Worm (Caenorhabditis elegans) whole organism, L4 larva: ENCODE data around the gene dhps-1.

Experiments
- D1046.2 ChIP-seq: fragments of 200-800 bp; sonication (Bioruptor generic); IDR thresholded peaks from 2 replicates; pipeline ENCODE4 v1.3.6; 2022; ENCODE audit warnings: missing genetic modification characterization, missing compliant biosample characterization
- F37D6.2 ChIP-seq: sonication (generic microtip); optimal IDR thresholded peaks from 2 replicates; lab custom pipeline; 2016; ENCODE audit warnings: mild to moderate bottlenecking, missing genetic modification characterization, missing compliant biosample characterization
- F44E2.7 ChIP-seq: fragments of 200-800 bp; sonication (Bioruptor generic); IDR thresholded peaks from 2 replicates; pipeline ENCODE4 v2.1.2; 2022; ENCODE audit warnings: missing genetic modification characterization, missing compliant biosample characterization
- Y105C5A.15 ChIP-seq: fragments of 200-800 bp; sonication (Bioruptor generic); IDR thresholded peaks from 2 replicates; pipeline ENCODE4 v1.3.6; 2022; ENCODE audit warnings: missing genetic modification characterization, missing compliant biosample characterization
- Y48G9A.11 ChIP-seq: fragments of 200-800 bp; sonication (Bioruptor generic); IDR thresholded peaks from 2 replicates; pipeline ENCODE4 v1.3.6; 2022; ENCODE audit warnings: missing genetic modification reagents, missing genetic modification characterization, missing compliant biosample characterization
- Y5F2A.4 ChIP-seq: fragments of 200-800 bp; sonication (Bioruptor generic); optimal IDR thresholded peaks from 2 replicates; lab custom pipeline; 2018; ENCODE audit warnings: mild to moderate bottlenecking, missing genetic modification characterization, missing compliant biosample characterization
- Y75B8A.6 ChIP-seq: fragments of 200-800 bp; sonication (Bioruptor generic); IDR thresholded peaks from 2 replicates; pipeline ENCODE4 v1.3.6; 2022; ENCODE audit warnings: missing genetic modification reagents, missing genetic modification characterization, missing compliant biosample characterization
- aha-1 ChIP-seq: fragments of 150-350 bp; peaks from one replicate; lab custom pipeline; 2014; ENCODE audit warnings: missing biosample characterization, missing genetic modification characterization
- ama-1 ChIP-seq: fragments of 150-350 bp; optimal IDR thresholded peaks from 2 replicates; lab custom pipeline; 2014; ENCODE audit warnings: inconsistent platforms, mixed read lengths
- arid-1 ChIP-seq: fragments of 200-800 bp; sonication (Bioruptor generic); conservative IDR thresholded peaks from 2 replicates; pipeline ENCODE4 v1.3.6; 2022; ENCODE audit warnings: missing genetic modification reagents, missing genetic modification characterization, missing compliant biosample characterization
- ceh-20 ChIP-seq: fragments of 200-800 bp; sonication (Bioruptor generic); IDR thresholded peaks from 2 replicates; pipeline ENCODE4 v1.3.6; 2022; ENCODE audit warnings: missing genetic modification reagents, missing genetic modification characterization, missing compliant biosample characterization
- ceh-44 ChIP-seq: fragments of 200-800 bp; sonication (Bioruptor generic); IDR thresholded peaks from 2 replicates; pipeline ENCODE4 v1.3.6; 2022; ENCODE audit warnings: missing genetic modification reagents, missing genetic modification characterization, missing compliant biosample characterization
- ceh-62 ChIP-seq: sonication (generic microtip); optimal IDR thresholded peaks from 2 replicates; lab custom pipeline; 2017; ENCODE audit warnings: missing biosample characterization, missing genetic modification characterization
- ceh-82 ChIP-seq: sonication (generic microtip); optimal IDR thresholded peaks from 2 replicates; lab custom pipeline; 2017; ENCODE audit warnings: missing biosample characterization, missing genetic modification characterization
- ces-1 ChIP-seq: fragments of 150-350 bp; sonication (generic microtip); optimal IDR thresholded peaks from 4 replicates; lab custom pipeline; 2014; ENCODE audit warnings: missing biosample characterization, missing genetic modification reagents, missing genetic modification characterization
- daf-16 ChIP-seq, 3 experiments: sonication (generic microtip); optimal IDR thresholded peaks; 2 replicates each; lab custom pipeline; 2016 to 2017; ENCODE audit warnings: missing genetic modification characterization in 3 of 3, missing genetic modification reagents in 3 of 3, mild to moderate bottlenecking in 2 of 3, missing compliant biosample characterization in 2 of 3, missing biosample characterization in 1 of 3, moderate library complexity in 1 of 3
- dmd-9 ChIP-seq: fragments of 200-800 bp; sonication (Bioruptor generic); IDR thresholded peaks from 2 replicates; pipeline ENCODE4 v1.3.6; 2022; ENCODE audit warnings: missing genetic modification reagents, missing genetic modification characterization, missing compliant biosample characterization
- duxl-1 ChIP-seq: sonication (generic microtip); optimal IDR thresholded peaks from 2 replicates; lab custom pipeline; 2016; ENCODE audit warnings: mild to moderate bottlenecking, missing genetic modification characterization, moderate library complexity, missing compliant biosample characterization; ENCODE audit not compliant: poor library complexity
- dve-1 ChIP-seq: sonication (generic microtip); optimal IDR thresholded peaks from 2 replicates; lab custom pipeline; 2017; ENCODE audit warnings: antibody characterized with exemption, mild to moderate bottlenecking, missing genetic modification characterization, missing compliant biosample characterization; ENCODE audit not compliant: insufficient read depth
- fkh-10 ChIP-seq: fragments of 150-350 bp; optimal IDR thresholded peaks from 2 replicates; lab custom pipeline; 2014; ENCODE audit warnings: missing biosample characterization, missing genetic modification reagents, missing genetic modification characterization
- fos-1 ChIP-seq: fragments of 150-350 bp; optimal IDR thresholded peaks from 2 replicates; lab custom pipeline; 2014; ENCODE audit warnings: missing biosample characterization, missing genetic modification characterization
- hlh-11 ChIP-seq: fragments of 200-800 bp; sonication (Bioruptor generic); optimal IDR thresholded peaks from 2 replicates; lab custom pipeline; 2018; ENCODE audit warnings: mild to moderate bottlenecking, missing genetic modification characterization, missing compliant biosample characterization
- hmg-1.1 ChIP-seq: fragments of 200-800 bp; sonication (Bioruptor generic); IDR thresholded peaks from 2 replicates; pipeline ENCODE4 v1.3.6; 2022; ENCODE audit warnings: missing genetic modification reagents, missing genetic modification characterization, missing compliant biosample characterization
- lin-1 ChIP-seq: fragments of 200-800 bp; sonication (Bioruptor generic); IDR thresholded peaks from 2 replicates; pipeline ENCODE4 v1.3.6; 2022; ENCODE audit warnings: missing genetic modification reagents, missing genetic modification characterization, missing compliant biosample characterization
- lin-13 ChIP-seq: fragments of 150-350 bp; optimal IDR thresholded peaks from 2 replicates; lab custom pipeline; 2014; ENCODE audit warnings: missing biosample characterization, missing genetic modification reagents, missing genetic modification characterization
- lin-15B ChIP-seq: fragments of 150-350 bp; sonication (generic microtip); optimal IDR thresholded peaks from 3 replicates; lab custom pipeline; 2014; ENCODE audit warnings: missing biosample characterization, missing genetic modification characterization
- madf-9 ChIP-seq: fragments of 200-800 bp; sonication (Bioruptor generic); conservative IDR thresholded peaks from 2 replicates; pipeline ENCODE4 v1.3.6; 2022; ENCODE audit warnings: missing genetic modification reagents, missing genetic modification characterization, missing compliant biosample characterization
- mdl-1 ChIP-seq, 2 experiments: fragments of 150-350 bp in 1 of 2; sonication (generic microtip) in 1 of 2; optimal IDR thresholded peaks; 2 replicates each; lab custom pipeline; 2014 to 2017; ENCODE audit warnings: missing biosample characterization in 2 of 2, missing genetic modification characterization in 2 of 2
- mxl-3 ChIP-seq: fragments of 200-800 bp; sonication (Bioruptor generic); optimal IDR thresholded peaks from 2 replicates; lab custom pipeline; 2018; ENCODE audit warnings: mild to moderate bottlenecking, missing genetic modification characterization, missing compliant biosample characterization
- nhr-10 ChIP-seq: fragments of 150-350 bp; optimal IDR thresholded peaks from 2 replicates; lab custom pipeline; 2014; ENCODE audit warnings: missing biosample characterization, missing genetic modification characterization
- nhr-111 ChIP-seq: fragments of 200-800 bp; sonication (Bioruptor generic); optimal IDR thresholded peaks from 2 replicates; lab custom pipeline; 2018; ENCODE audit warnings: mild to moderate bottlenecking, missing genetic modification characterization, missing compliant biosample characterization
- nhr-28 ChIP-seq: fragments of 150-350 bp; optimal IDR thresholded peaks from 2 replicates; lab custom pipeline; 2014; ENCODE audit warnings: missing biosample characterization, missing genetic modification characterization
- nhr-41 ChIP-seq: fragments of 200-800 bp; sonication (Bioruptor generic); IDR thresholded peaks from 2 replicates; pipeline ENCODE4 v1.3.6; 2022; ENCODE audit warnings: missing genetic modification reagents, missing genetic modification characterization, missing compliant biosample characterization
- nhr-42 ChIP-seq: fragments of 200-800 bp; sonication (Bioruptor generic); IDR thresholded peaks from 2 replicates; pipeline ENCODE4 v1.3.6; 2022; ENCODE audit warnings: missing genetic modification characterization, missing compliant biosample characterization
- nhr-48 ChIP-seq: sonication (generic microtip); optimal IDR thresholded peaks from 2 replicates; lab custom pipeline; 2016; ENCODE audit warnings: mild to moderate bottlenecking, missing genetic modification characterization, missing compliant biosample characterization
- nhr-6 ChIP-seq: fragments of 150-350 bp; optimal IDR thresholded peaks from 2 replicates; lab custom pipeline; 2014; ENCODE audit warnings: missing biosample characterization, missing genetic modification characterization
- nhr-76 ChIP-seq: fragments of 150-350 bp; optimal IDR thresholded peaks from 2 replicates; lab custom pipeline; 2014; ENCODE audit warnings: missing biosample characterization, missing genetic modification characterization
- rbr-2 ChIP-seq: sonication (generic microtip); optimal IDR thresholded peaks from 2 replicates; lab custom pipeline; 2016; ENCODE audit warnings: missing genotype, missing genetic modification characterization, missing compliant biosample characterization
- skn-1 ChIP-seq: fragments of 150-350 bp; optimal IDR thresholded peaks from 2 replicates; lab custom pipeline; 2014; ENCODE audit warnings: missing biosample characterization, missing genetic modification characterization
- snpc-4 ChIP-seq: fragments of 150-350 bp; optimal IDR thresholded peaks from 2 replicates; lab custom pipeline; 2014; ENCODE audit warnings: missing biosample characterization, missing genetic modification characterization
- spr-3 ChIP-seq: fragments of 200-800 bp; sonication (Bioruptor generic); optimal IDR thresholded peaks from 2 replicates; lab custom pipeline; 2018; ENCODE audit warnings: mild to moderate bottlenecking, missing genetic modification characterization, missing compliant biosample characterization
- tag-97 ChIP-seq: fragments of 200-800 bp; sonication (Bioruptor generic); IDR thresholded peaks from 2 replicates; pipeline ENCODE4 v1.3.6; 2022; ENCODE audit warnings: missing genetic modification characterization, missing compliant biosample characterization
- tra-1 ChIP-seq: fragments of 200-800 bp; sonication (Bioruptor generic); IDR thresholded peaks from 2 replicates; pipeline ENCODE4 v1.3.6; 2022; ENCODE audit warnings: missing genetic modification reagents, missing genetic modification characterization, missing compliant biosample characterization
- unc-130 ChIP-seq: sonication (generic microtip); optimal IDR thresholded peaks from 2 replicates; lab custom pipeline; 2016; ENCODE audit warnings: missing genetic modification reagents, missing genetic modification characterization, missing compliant biosample characterization
- vab-7 ChIP-seq: fragments of 200-800 bp; sonication (Bioruptor generic); IDR thresholded peaks from 2 replicates; pipeline ENCODE4 v1.3.6; 2022; ENCODE audit warnings: missing genetic modification reagents, missing genetic modification characterization, missing compliant biosample characterization

Gene dhps-1

DNA sequence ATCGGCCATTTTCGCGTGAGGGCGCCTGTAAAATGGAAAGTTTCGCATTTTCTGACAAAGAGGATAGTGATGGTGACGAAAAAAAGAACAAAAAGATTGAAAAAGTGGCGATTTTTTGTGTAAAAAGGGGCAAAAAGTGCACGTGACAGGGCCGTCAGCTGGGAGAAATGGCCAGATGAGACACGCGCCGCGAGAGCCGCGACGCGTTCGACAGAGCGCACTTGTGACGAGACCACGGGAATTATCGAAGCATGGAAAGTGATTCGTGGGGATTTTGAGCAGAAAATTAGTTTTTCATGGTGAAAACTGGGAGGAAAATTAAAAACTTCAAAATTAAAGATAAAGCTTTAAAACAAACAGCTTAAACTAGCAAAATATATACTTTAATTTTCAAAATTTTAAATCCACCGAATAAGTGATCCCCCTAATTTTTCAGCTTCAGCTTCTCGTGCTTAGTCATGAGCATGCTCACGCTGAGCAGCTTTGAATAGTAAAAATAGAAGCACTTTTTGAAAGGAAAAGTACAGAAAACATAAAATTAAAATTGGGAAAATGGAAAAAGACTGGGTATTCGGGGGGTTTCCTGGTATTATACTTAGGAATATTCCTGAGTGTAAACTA lies 25.2 kb upstream of the dhps-1 start, which contains the start of gene W03C9.5 (continued):
- TF ChIP-seq hmg-1.1 (GFP tag; lab: Robert Waterston, UW) (peak; percentile 89), lin-13 (peak; percentile 97), nhr-48 (tag; lab: Kevin White, UChicago) (peak; percentile 61), dve-1 (peak; percentile 97), nhr-28 (tag; lab: Kevin White, UChicago) (peak; percentile 91), daf-16 (GFP tag; optimal IDR thresholded peaks at IDR 0.05; lab: Kevin White, UChicago) (peak in 1 of 2 experiments; percentile 14), daf-16 (tag; optimal IDR thresholded peaks at IDR 0.05; lab: Kevin White, UChicago) (peak; percentile 52), ceh-82 (tag; lab: Kevin White, UChicago) (no peak), skn-1 (tag; lab: Kevin White, UChicago) (peak; percentile 39), mxl-3 (GFP tag; lab: Kevin White, UChicago) (peak; percentile 95), fos-1 (tag; lab: Kevin White, UChicago) (no peak), dmd-9 (GFP tag; lab: Robert Waterston, UW) (peak; percentile 93), nhr-42 (GFP tag; lab: Robert Waterston, UW) (peak; percentile 85; the same call in 1 of the 2 replicates), ceh-20 (GFP tag; lab: Robert Waterston, UW) (peak; percentile 95), unc-130 (peak; percentile 89), aha-1 (peak; percentile 99), arid-1 (peak; percentile 77), snpc-4 (no peak), ceh-62 (no peak), Y5F2A.4 (GFP tag; lab: Kevin White, UChicago) (no peak), F44E2.7 (no peak), D1046.2 (GFP tag; lab: Robert Waterston, UW) (peak; percentile 83; the same call in 1 of the 2 replicates), tag-97 (GFP tag; lab: Robert Waterston, UW) (no peak), vab-7 (GFP tag; lab: Robert Waterston, UW) (peak; percentile 93), madf-9 (GFP tag; lab: Robert Waterston, UW) (peak; percentile 92), nhr-41 (GFP tag; lab: Robert Waterston, UW) (peak; percentile 56; the same call in 1 of the 2 replicates), Y48G9A.11 (GFP tag; lab: Robert Waterston, UW) (peak; percentile 85), fkh-10 (peak; percentile 81), duxl-1 (tag; lab: Kevin White, UChicago) (no peak), rbr-2 (tag; lab: Kevin White, UChicago) (peak; percentile 91), ces-1 (peak; percentile 35), nhr-76 (peak; percentile 32), tra-1 (GFP tag; lab: Robert Waterston, UW) (peak; percentile 75; the same call in 1 of the 2 replicates), hlh-11 (tag; lab: Kevin White, UChicago) (peak; percentile 100), nhr-6 (tag; lab: Kevin White, UChicago) (peak; percentile 95), lin-15B (tag; lab: Kevin White, UChicago) (peak; percentile 81), F37D6.2 (tag; lab: Kevin White, UChicago) (peak; percentile 83), mdl-1 (tag; optimal IDR thresholded peaks at IDR 0.05; lab: Kevin White, UChicago) (peak; percentile 80 to 98), Y105C5A.15 (GFP tag; lab: Robert Waterston, UW) (no peak), ama-1 (lab: Kevin White, UChicago) (peak; percentile 75), Y75B8A.6 (GFP tag; lab: Robert Waterston, UW) (peak; percentile 85; the same call in 1 of the 2 replicates), lin-1 (GFP tag; lab: Robert Waterston, UW) (peak; percentile 64; the same call in 1 of the 2 replicates), spr-3 (peak; percentile 34), nhr-111 (GFP tag; lab: Kevin White, UChicago) (no peak), ceh-44 (GFP tag; lab: Robert Waterston, UW) (peak; percentile 84), nhr-10 (peak; percentile 64)
